Worm (Caenorhabditis elegans): ENCODE results near the gene pud-4.

DNA sequence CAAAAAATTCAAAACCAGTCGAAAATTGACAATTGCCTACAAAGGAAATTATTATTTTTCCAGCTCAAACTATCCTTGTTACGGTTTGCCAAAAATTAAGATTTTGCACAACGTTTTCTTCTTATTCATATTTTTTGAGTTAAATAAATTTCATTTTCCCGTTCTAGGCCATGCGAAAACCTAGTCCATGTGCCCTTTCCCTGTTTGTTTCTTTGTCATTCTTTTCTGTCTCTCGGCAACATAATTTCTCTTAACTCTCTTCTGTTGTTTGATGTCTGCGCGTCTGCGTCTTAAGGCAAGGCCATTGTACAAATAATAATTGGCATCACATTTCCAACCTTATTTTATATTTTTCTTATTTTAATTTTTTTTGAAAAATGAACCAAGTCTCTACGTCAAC, 45.0 kb upstream of the pud-4 start, which contains the start of gene nhr-228:
- peak; percentile 18 for TF ChIP-seq cog-1 (tag; optimal IDR thresholded peaks at IDR 0.05)
- no peak for TF ChIP-seq tab-1 (GFP tag; IDR thresholded peaks at IDR 0.05)
- TF ChIP-seq flt-1 (GFP tag; IDR thresholded peaks at IDR 0.05), result no peak
- TF ChIP-seq ref-1 (GFP tag; conservative IDR thresholded peaks at IDR 0.05), result no peak
- no peak for TF ChIP-seq ztf-29 (GFP tag; IDR thresholded peaks at IDR 0.05)
- no peak for TF ChIP-seq T22C8.4 (GFP tag; IDR thresholded peaks at IDR 0.05)
- TF ChIP-seq ztf-23 (GFP tag; IDR thresholded peaks at IDR 0.05), result no peak

Measured in whole organism, midembryonic.